Fruit fly (Drosophila melanogaster) whole organism, embryonic: ENCODE results near the gene Fcp3C.

Experiments
- Abd-B ChIP-seq: fragments of 200-800 bp; sonication (Bioruptor generic); optimal IDR thresholded peaks from 2 replicates; lab custom pipeline; 2018; ENCODE audit warnings: missing biosample characterization, mild to moderate bottlenecking, missing genetic modification characterization, moderate library complexity
- Ada2b ChIP-seq: fragments of 200-800 bp; sonication (Bioruptor generic); IDR thresholded peaks from 2 replicates; pipeline ENCODE4 v1.3.6; 2022; ENCODE audit warnings: missing biosample characterization, missing genetic modification characterization
- B-H2 ChIP-seq: fragments of 200-800 bp; sonication (Bioruptor generic); optimal IDR thresholded peaks from 2 replicates; lab custom pipeline; 2018; ENCODE audit warnings: missing biosample characterization, mild to moderate bottlenecking, missing genetic modification characterization
- CG11456 ChIP-seq: fragments of 200-800 bp; sonication (Bioruptor generic); IDR thresholded peaks from 3 replicates; pipeline ENCODE4 v1.3.6; 2022; ENCODE audit warnings: missing biosample characterization, missing genetic modification characterization
- CG12071 ChIP-seq: fragments of 200-800 bp; sonication (Bioruptor generic); optimal IDR thresholded peaks from 3 replicates; lab custom pipeline; 2018; ENCODE audit warnings: missing biosample characterization, mild to moderate bottlenecking, missing genetic modification characterization
- CG12299 ChIP-seq: fragments of 200-800 bp; sonication (Bioruptor generic); optimal IDR thresholded peaks from 2 replicates; lab custom pipeline; 2018; ENCODE audit warnings: missing biosample characterization, mild to moderate bottlenecking, missing genetic modification characterization
- CG1233 ChIP-seq: fragments of 200-800 bp; sonication (Bioruptor generic); optimal IDR thresholded peaks from 4 replicates; lab custom pipeline; 2018; ENCODE audit warnings: missing biosample characterization, mild to moderate bottlenecking, missing genetic modification characterization
- CG17359 ChIP-seq: fragments of 200-800 bp; sonication (Bioruptor generic); optimal IDR thresholded peaks from 3 replicates; lab custom pipeline; 2018; ENCODE audit warnings: missing biosample characterization, mild to moderate bottlenecking, missing genetic modification characterization, moderate library complexity
- CG17361 ChIP-seq: fragments of 200-800 bp; sonication (Bioruptor generic); IDR thresholded peaks from 3 replicates; pipeline ENCODE4 v1.3.6; 2022; ENCODE audit warnings: missing biosample characterization, missing genetic modification characterization
- CG18011 ChIP-seq: fragments of 200-800 bp; sonication (Bioruptor generic); optimal IDR thresholded peaks from 2 replicates; lab custom pipeline; 2017; ENCODE audit warnings: missing biosample characterization, missing genetic modification characterization, mild to moderate bottlenecking, moderate library complexity, missing genotype
- CG18262 ChIP-seq: fragments of 200-800 bp; optimal IDR thresholded peaks from 3 replicates; lab custom pipeline; 2019; ENCODE audit warnings: missing biosample characterization, mild to moderate bottlenecking, missing genetic modification characterization, moderate library complexity
- CG30020 ChIP-seq: fragments of 200-800 bp; optimal IDR thresholded peaks from 2 replicates; lab custom pipeline; 2019; ENCODE audit warnings: missing biosample characterization, mild to moderate bottlenecking, missing genetic modification characterization, moderate library complexity
- CG31224 ChIP-seq: fragments of 200-800 bp; sonication (Bioruptor generic); IDR thresholded peaks from 2 replicates; pipeline ENCODE4 v1.3.6; 2022; ENCODE audit warnings: missing biosample characterization, missing genetic modification characterization
- CG3838 ChIP-seq: fragments of 200-800 bp; sonication (Bioruptor generic); optimal IDR thresholded peaks from 3 replicates; lab custom pipeline; 2016; ENCODE audit warnings: missing biosample characterization, missing genetic modification characterization
- CG4282 ChIP-seq: fragments of 200-800 bp; sonication (Bioruptor generic); optimal IDR thresholded peaks from 2 replicates; lab custom pipeline; 2016; ENCODE audit warnings: missing biosample characterization, missing genetic modification characterization
- CG8388 ChIP-seq: fragments of 200-800 bp; sonication (Bioruptor generic); optimal IDR thresholded peaks from 2 replicates; lab custom pipeline; 2019; ENCODE audit warnings: missing biosample characterization, mild to moderate bottlenecking, missing genetic modification characterization, moderate library complexity
- D19A ChIP-seq: fragments of 200-800 bp; optimal IDR thresholded peaks from 3 replicates; lab custom pipeline; 2019; ENCODE audit warnings: missing biosample characterization, mild to moderate bottlenecking, missing genetic modification characterization, moderate library complexity
- Dek ChIP-seq: fragments of 200-800 bp; sonication (Bioruptor generic); optimal IDR thresholded peaks from 3 replicates; lab custom pipeline; 2019; ENCODE audit warnings: missing biosample characterization, mild to moderate bottlenecking, missing genetic modification characterization, moderate library complexity
- Dip2 ChIP-seq: fragments of 200-800 bp; sonication (Bioruptor generic); IDR thresholded peaks from 2 replicates; pipeline ENCODE4 v1.3.6; 2022; ENCODE audit warnings: missing biosample characterization, missing genetic modification characterization
- Ets65A ChIP-seq: fragments of 200-800 bp; sonication (Bioruptor generic); peaks from one replicate; lab custom pipeline; 2016; ENCODE audit warnings: missing biosample characterization, missing genetic modification characterization
- Gug ChIP-seq: fragments of 200-800 bp; sonication (Bioruptor generic); IDR thresholded peaks from 4 replicates; pipeline ENCODE4 v1.3.6; 2022; ENCODE audit warnings: missing biosample characterization, missing genetic modification characterization
- Lhr ChIP-seq: fragments of 200-800 bp; sonication (Bioruptor generic); optimal IDR thresholded peaks from 3 replicates; lab custom pipeline; 2017; ENCODE audit warnings: mild to moderate bottlenecking, missing biosample characterization, missing genetic modification reagents, missing genetic modification characterization
- NK7.1 ChIP-seq: fragments of 200-800 bp; sonication (Bioruptor generic); optimal IDR thresholded peaks from 3 replicates; lab custom pipeline; 2016; ENCODE audit warnings: missing biosample characterization, missing genetic modification characterization
- Opbp ChIP-seq: fragments of 200-800 bp; sonication (Bioruptor generic); IDR thresholded peaks from 3 replicates; pipeline ENCODE4 v1.3.6; 2022; ENCODE audit warnings: missing biosample characterization, missing genetic modification characterization; ENCODE audit not compliant: partially characterized antibody
- Six4 ChIP-seq: fragments of 200-800 bp; sonication (Bioruptor generic); optimal IDR thresholded peaks from 2 replicates; lab custom pipeline; 2016; ENCODE audit warnings: missing biosample characterization, missing genetic modification characterization
- YL-1 ChIP-seq: fragments of 200-800 bp; sonication (Bioruptor generic); optimal IDR thresholded peaks from 3 replicates; lab custom pipeline; 2017; ENCODE audit warnings: missing biosample characterization, mild to moderate bottlenecking, missing genetic modification characterization
- al ChIP-seq: fragments of 200-800 bp; sonication (Bioruptor generic); IDR thresholded peaks from 2 replicates; pipeline ENCODE4 v1.3.6; 2022; ENCODE audit warnings: missing biosample characterization, missing genetic modification characterization
- ase ChIP-seq: fragments of 200-800 bp; sonication (Bioruptor generic); IDR thresholded peaks from 3 replicates; pipeline ENCODE4 v1.3.6; 2022; ENCODE audit warnings: missing biosample characterization, missing genetic modification characterization
- az2 ChIP-seq: fragments of 200-800 bp; sonication (Bioruptor generic); optimal IDR thresholded peaks from 3 replicates; lab custom pipeline; 2016; ENCODE audit warnings: missing biosample characterization, missing genetic modification characterization
- chif ChIP-seq, 2 experiments: fragments of 200-800 bp; sonication (Bioruptor generic); optimal IDR thresholded peaks; 3 replicates each; lab custom pipeline; 2016; ENCODE audit warnings: missing biosample characterization in 2 of 2, missing genetic modification characterization in 2 of 2
- crp ChIP-seq, 2 experiments: fragments of 200-800 bp; sonication (Bioruptor generic); optimal IDR thresholded peaks; 2 replicates in 1 of 2; 3 replicates in 1 of 2; lab custom pipeline; 2017; ENCODE audit warnings: missing biosample characterization in 2 of 2, missing genetic modification characterization in 2 of 2, mild to moderate bottlenecking in 1 of 2, moderate library complexity in 1 of 2
- dm ChIP-seq: fragments of 200-800 bp; sonication (Bioruptor generic); optimal IDR thresholded peaks from 3 replicates; lab custom pipeline; 2016; ENCODE audit warnings: missing biosample characterization, missing genetic modification characterization
- gcm ChIP-seq: fragments of 200-800 bp; sonication (Bioruptor generic); optimal IDR thresholded peaks from 2 replicates; lab custom pipeline; 2019; ENCODE audit warnings: missing biosample characterization, mild to moderate bottlenecking, missing genetic modification characterization, moderate library complexity
- hth ChIP-seq: fragments of >200 bp; optimal IDR thresholded peaks from 2 replicates; lab custom pipeline; 2017; ENCODE audit warnings: inconsistent platforms
- jigr1 ChIP-seq: fragments of 200-800 bp; sonication (Bioruptor generic); IDR thresholded peaks from 3 replicates; pipeline ENCODE4 v1.3.6; 2022; ENCODE audit warnings: missing biosample characterization, missing genetic modification characterization
- kay ChIP-seq: fragments of 200-800 bp; sonication (Bioruptor generic); optimal IDR thresholded peaks from 2 replicates; lab custom pipeline; 2016; ENCODE audit warnings: missing biosample characterization, missing genetic modification characterization
- knrl ChIP-seq: fragments of 200-800 bp; sonication (Bioruptor generic); IDR thresholded peaks from 3 replicates; pipeline ENCODE4 v1.3.6; 2022; ENCODE audit warnings: missing biosample characterization, missing genetic modification characterization; ENCODE audit not compliant: partially characterized antibody
- mam ChIP-seq: fragments of 200-800 bp; sonication (Bioruptor generic); optimal IDR thresholded peaks from 3 replicates; lab custom pipeline; 2016; ENCODE audit warnings: missing biosample characterization, missing genetic modification characterization
- mirr ChIP-seq: fragments of 200-800 bp; sonication (Bioruptor generic); optimal IDR thresholded peaks from 3 replicates; lab custom pipeline; 2018; ENCODE audit warnings: missing biosample characterization, mild to moderate bottlenecking, missing genetic modification characterization
- nom ChIP-seq: fragments of 200-800 bp; sonication (Bioruptor generic); optimal IDR thresholded peaks from 2 replicates; lab custom pipeline; 2017; ENCODE audit warnings: missing biosample characterization, missing genetic modification characterization, mild to moderate bottlenecking, moderate library complexity, missing genetic modification reagents
- oc ChIP-seq: fragments of 200-800 bp; sonication (Bioruptor generic); optimal IDR thresholded peaks from 2 replicates; lab custom pipeline; 2018; ENCODE audit warnings: missing biosample characterization, mild to moderate bottlenecking, missing genetic modification characterization, moderate library complexity
- org-1 ChIP-seq: fragments of 200-800 bp; sonication (Bioruptor generic); optimal IDR thresholded peaks from 2 replicates; lab custom pipeline; 2017; ENCODE audit warnings: missing biosample characterization, missing genetic modification characterization
- pan ChIP-seq, 4 experiments: fragments of >200 bp in 3 of 4; fragments of 200-800 bp in 1 of 4; sonication (Bioruptor generic) in 1 of 4; optimal IDR thresholded peaks in 3 of 4; IDR thresholded peaks in 1 of 4; 2 replicates each; pipeline versions ENCODE4 v1.3.6 to Lab custom; 2017 to 2022; ENCODE audit warnings: missing biosample characterization in 2 of 4, missing genetic modification characterization in 2 of 4, mixed read lengths in 1 of 4
- pfk ChIP-seq: fragments of 200-800 bp; sonication (Bioruptor generic); optimal IDR thresholded peaks from 2 replicates; lab custom pipeline; 2018; ENCODE audit warnings: missing biosample characterization, mild to moderate bottlenecking, missing genetic modification characterization, moderate library complexity
- sens-2 ChIP-seq: fragments of 200-800 bp; sonication (Bioruptor generic); IDR thresholded peaks from 2 replicates; pipeline ENCODE4 v1.3.6; 2022; ENCODE audit warnings: missing biosample characterization, missing genetic modification characterization
- stwl ChIP-seq: fragments of 200-800 bp; sonication (Bioruptor generic); optimal IDR thresholded peaks from 3 replicates; lab custom pipeline; 2018; ENCODE audit warnings: missing biosample characterization, mild to moderate bottlenecking, missing genetic modification characterization, moderate library complexity
- yki ChIP-seq: fragments of >200 bp; optimal IDR thresholded peaks from 3 replicates; lab custom pipeline; 2018
- zfh1 ChIP-seq: fragments of 200-800 bp; sonication (Bioruptor generic); IDR thresholded peaks from 3 replicates; pipeline ENCODE4 v1.3.6; 2022; ENCODE audit warnings: missing biosample characterization, missing genetic modification characterization

Fcp3C gene

DNA sequence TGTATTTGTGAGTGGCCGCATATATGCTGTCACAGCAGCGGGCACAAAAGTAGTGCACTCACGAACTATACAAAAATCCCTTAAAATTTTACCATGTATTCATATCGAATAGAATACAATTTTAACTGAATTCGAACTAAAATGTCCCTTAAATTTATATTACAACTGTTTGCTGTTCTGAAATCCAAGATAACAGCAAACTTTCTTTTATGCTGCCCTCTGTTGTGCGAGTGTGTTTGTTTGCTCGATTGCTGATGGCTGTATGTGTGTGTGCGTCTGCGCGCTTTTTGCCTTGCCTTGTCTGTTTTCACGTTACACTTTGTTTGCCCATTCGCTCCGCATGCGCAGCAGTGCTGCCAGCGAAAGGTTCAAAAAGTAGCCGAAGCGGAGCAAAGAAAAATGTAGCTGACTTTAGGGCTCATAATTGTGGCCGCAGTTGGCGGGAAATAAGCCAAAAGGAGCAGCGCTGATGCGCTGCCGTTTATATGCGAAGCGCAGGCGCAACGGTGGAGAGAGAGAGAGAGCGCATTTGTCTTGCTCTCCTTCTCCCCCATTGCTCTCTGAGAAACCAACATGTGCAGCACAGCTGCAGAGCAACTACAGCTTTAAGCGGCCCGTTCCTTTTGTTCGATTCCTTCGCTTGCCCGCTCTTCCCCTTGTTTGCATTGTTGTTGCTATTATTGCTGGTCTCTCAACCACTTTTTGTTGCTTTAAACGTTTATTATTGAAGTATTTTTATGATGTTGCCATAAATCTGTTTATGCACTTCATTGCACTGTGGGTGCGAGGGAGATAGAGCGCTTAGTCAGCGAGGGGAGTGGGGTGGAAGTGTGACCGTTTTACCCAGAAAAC, 11.6 kb downstream of the Fcp3C start (continued):
- peak; percentile 95 for TF ChIP-seq CG8388 (GFP tag; lab: Kevin White, UChicago)
- TF ChIP-seq CG4282 (GFP tag; lab: Kevin White, UChicago): peak; percentile 73
- TF ChIP-seq kay (GFP tag; lab: Kevin White, UChicago): peak; percentile 88
- no peak for TF ChIP-seq pan (optimal IDR thresholded peaks at IDR 0.05; lab: Kevin White, UChicago)
- TF ChIP-seq pan (GFP tag; optimal IDR thresholded peaks at IDR 0.05 in 1 of 2, IDR thresholded peaks at IDR 0.05 in 1 of 2): peak in 1 of 2 experiments; percentile 93
- TF ChIP-seq CG3838 (GFP tag; lab: Kevin White, UChicago): peak; percentile 80
- TF ChIP-seq D19A (tag; lab: Kevin White, UChicago): peak; percentile 91
- TF ChIP-seq Opbp: peak; percentile 47; the same call in 1 of the 3 replicates
- peak; percentile 83 for TF ChIP-seq CG11456
- peak; percentile 91 for TF ChIP-seq ase (GFP tag; lab: Robert Waterston, UW)
- peak; percentile 72 for TF ChIP-seq YL-1 (GFP tag; lab: Kevin White, UChicago)
- TF ChIP-seq sens-2: peak; percentile 94
- TF ChIP-seq yki (lab: Kevin White, UChicago): peak; percentile 59
- no peak for TF ChIP-seq Dip2 (GFP tag; lab: Robert Waterston, UW)
- TF ChIP-seq az2: peak; percentile 94
- peak; percentile 84 for TF ChIP-seq dm (GFP tag; lab: Kevin White, UChicago)
- peak; percentile 92 for TF ChIP-seq Six4 (GFP tag; lab: Kevin White, UChicago)
- TF ChIP-seq mirr: peak; percentile 45
- peak; percentile 92 for TF ChIP-seq oc (tag; lab: Kevin White, UChicago)
- peak; percentile 96 for TF ChIP-seq zfh1 (GFP tag; lab: Robert Waterston, UW)
- peak; percentile 92 for TF ChIP-seq CG1233 (GFP tag; lab: Kevin White, UChicago)
- peak; percentile 76 for TF ChIP-seq CG18011 (GFP tag; lab: Kevin White, UChicago)
- TF ChIP-seq Ada2b (GFP tag; lab: Robert Waterston, UW): peak; percentile 90
- TF ChIP-seq pfk (GFP tag; lab: Kevin White, UChicago): no peak
- peak; percentile 14 for TF ChIP-seq B-H2 (GFP tag; lab: Kevin White, UChicago)
- peak; percentile 93 for TF ChIP-seq CG17361 (GFP tag; lab: Robert Waterston, UW)
- TF ChIP-seq CG12071 (GFP tag; lab: Kevin White, UChicago): peak; percentile 87
- TF ChIP-seq CG31224 (GFP tag; lab: Robert Waterston, UW): peak; percentile 78
- TF ChIP-seq CG18262: peak; percentile 96
- TF ChIP-seq Ets65A (GFP tag; lab: Kevin White, UChicago): peak; percentile 98
- TF ChIP-seq crp (GFP tag; optimal IDR thresholded peaks at IDR 0.05; lab: Kevin White, UChicago): peak in 1 of 2 experiments; percentile 59
- TF ChIP-seq mam (GFP tag; lab: Kevin White, UChicago): peak; percentile 89
- TF ChIP-seq hth: no peak
- TF ChIP-seq CG12299 (tag; lab: Kevin White, UChicago): peak; percentile 83
- peak; percentile 84 for TF ChIP-seq Abd-B (GFP tag; lab: Kevin White, UChicago)
- peak; percentile 60 for TF ChIP-seq al (GFP tag; lab: Robert Waterston, UW)
- TF ChIP-seq CG30020 (tag; lab: Kevin White, UChicago): peak; percentile 41
- peak; percentile 83 for TF ChIP-seq Dek (tag; lab: Kevin White, UChicago)
- TF ChIP-seq jigr1 (GFP tag; lab: Robert Waterston, UW): peak; percentile 87
- peak; percentile 85 for TF ChIP-seq NK7.1 (GFP tag; lab: Kevin White, UChicago)
- peak; percentile 84 for TF ChIP-seq Gug (GFP tag; lab: Robert Waterston, UW)
- peak; percentile 94 for TF ChIP-seq CG17359 (tag; lab: Kevin White, UChicago)
- TF ChIP-seq gcm: peak; percentile 92
- no peak for TF ChIP-seq nom (GFP tag; lab: Kevin White, UChicago)
- TF ChIP-seq chif (GFP tag; optimal IDR thresholded peaks at IDR 0.05; lab: Kevin White, UChicago): peak; percentile 90 to 95
- TF ChIP-seq stwl: peak; percentile 32
- peak; percentile 96 for TF ChIP-seq org-1 (GFP tag; lab: Kevin White, UChicago)
- TF ChIP-seq knrl: 0 out of 3 replicates have a peak, but pooled peaks have one; percentile 33
- TF ChIP-seq Lhr (GFP tag; lab: Kevin White, UChicago): peak; percentile 85
